Fruit fly (Drosophila melanogaster): ENCODE results near the gene CG14374.

DNA sequence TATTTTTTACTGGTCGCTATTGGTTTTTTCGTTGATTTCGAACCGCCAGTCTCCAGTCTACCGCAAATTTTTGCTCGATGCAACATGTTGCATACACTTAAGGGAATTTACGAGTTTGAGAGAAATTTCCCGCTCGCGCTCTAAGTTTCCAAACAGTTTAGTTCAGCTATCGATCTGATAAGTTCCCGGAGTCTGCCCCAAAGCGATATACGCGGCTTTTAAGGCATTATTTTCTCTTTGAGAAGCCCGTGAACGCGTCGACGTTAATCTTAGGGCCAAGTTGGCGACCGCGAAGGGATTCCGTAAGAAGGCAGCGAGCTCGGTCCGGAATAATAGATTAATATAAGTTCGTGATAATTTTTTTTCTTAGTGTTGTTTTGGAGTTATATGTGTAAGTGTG is 22.0 kb downstream of the CG14374 start:
- TF ChIP-seq Dll (optimal IDR thresholded peaks at IDR 0.05) = no peak
- TF ChIP-seq CG8478 (optimal IDR thresholded peaks at IDR 0.05) = no peak
- no peak for TF ChIP-seq EcR (GFP tag; optimal IDR thresholded peaks at IDR 0.05)
- TF ChIP-seq psq (optimal IDR thresholded peaks at IDR 0.05) = no peak
- no peak for TF ChIP-seq usp (GFP tag; optimal IDR thresholded peaks at IDR 0.05)

Data from whole organism.